Fruit fly (Drosophila melanogaster): Measurements from ENCODE around the gene CG14259.

CG14259 gene

DNA sequence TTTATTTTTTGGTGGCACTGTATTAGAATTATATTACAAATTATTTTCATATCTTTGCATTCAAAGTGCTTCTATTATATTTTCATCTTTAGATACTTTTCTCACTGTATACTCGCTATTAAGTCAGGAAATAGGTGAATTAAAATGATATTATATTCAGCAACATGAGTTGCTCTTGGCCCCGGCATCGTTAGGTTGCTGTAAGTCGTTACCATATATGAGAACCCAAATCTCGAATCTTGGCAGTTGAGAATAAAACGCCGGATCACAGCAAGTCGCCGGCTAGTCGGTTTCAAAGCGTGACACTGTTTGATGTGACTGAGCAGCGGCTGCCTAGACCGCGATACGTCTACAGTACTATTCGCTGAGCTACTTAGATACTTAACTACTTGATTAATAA, at the start of gene CG14259:
Gene CG14259 (plus strand): TSS at position 301 of the 400 bp plus-strand sequence.
- TF ChIP-seq ttk (optimal IDR thresholded peaks at IDR 0.05): no peak
- no peak for TF ChIP-seq insv (optimal IDR thresholded peaks at IDR 0.05)
- no peak for TF ChIP-seq psq (optimal IDR thresholded peaks at IDR 0.05)
- TF ChIP-seq Myc (optimal IDR thresholded peaks at IDR 0.05): no peak
- TF ChIP-seq h (optimal IDR thresholded peaks at IDR 0.05): no peak
- TF ChIP-seq Sin3A (optimal IDR thresholded peaks at IDR 0.05): no peak

- TF ChIP-seq h (optimal IDR thresholded peaks at IDR 0.05) (no peak), insv (optimal IDR thresholded peaks at IDR 0.05) (no peak), Myc (optimal IDR thresholded peaks at IDR 0.05) (no peak)
Measured at dm6 chr3R:27048561-27049270, 45.6 kb upstream of the CG14259 start, which contains the start of gene TwdlT. TSS of gene TwdlT (plus strand) at chr3R:27049220.

DNA sequence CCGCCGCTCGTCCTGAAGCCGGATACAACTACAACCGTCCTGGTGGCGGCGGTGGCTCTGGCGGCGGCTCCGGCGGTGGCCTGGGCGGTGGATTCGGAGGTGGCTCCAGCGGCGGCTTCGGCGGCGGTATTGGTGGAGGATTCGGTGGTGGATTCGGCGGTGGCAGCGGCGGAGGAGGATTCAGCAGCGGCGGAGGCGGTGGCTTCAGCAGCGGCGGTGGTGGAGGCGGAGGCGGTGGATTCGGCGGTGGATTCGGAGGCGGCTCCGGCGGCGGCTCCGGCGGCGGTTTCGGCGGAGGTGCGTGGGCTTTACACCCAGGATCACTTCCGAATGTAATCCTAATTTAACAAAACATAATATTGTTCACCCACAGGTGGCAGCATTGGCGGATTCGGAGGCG, 44.8 kb upstream of the CG14259 start:
- TF ChIP-seq ttk (optimal IDR thresholded peaks at IDR 0.05) (no peak), Sin3A (optimal IDR thresholded peaks at IDR 0.05) (no peak), h (optimal IDR thresholded peaks at IDR 0.05) (no peak), psq (optimal IDR thresholded peaks at IDR 0.05) (no peak), Myc (optimal IDR thresholded peaks at IDR 0.05) (no peak), insv (optimal IDR thresholded peaks at IDR 0.05) (no peak)

DNA sequence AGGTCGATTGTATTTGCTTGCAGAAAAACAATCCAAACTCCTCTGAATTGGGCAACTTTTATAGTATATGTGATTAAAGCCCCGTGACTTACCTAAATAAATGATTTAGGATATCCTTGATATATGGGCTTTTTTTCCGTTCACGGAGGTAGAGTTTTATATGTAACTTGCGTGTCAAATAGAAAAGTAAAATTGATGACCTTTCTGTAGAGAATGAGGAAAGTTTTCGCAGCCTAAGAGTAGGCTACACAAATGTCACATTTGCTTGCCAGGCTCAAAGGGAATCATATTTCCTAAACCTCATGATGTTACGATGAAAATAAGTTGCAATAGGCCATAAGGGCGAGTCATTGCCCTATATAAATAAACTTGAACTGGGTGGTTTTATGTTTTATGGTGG, 38.2 kb upstream of the CG14259 start:
- TF ChIP-seq insv (optimal IDR thresholded peaks at IDR 0.05): no peak
- no peak for TF ChIP-seq Myc (optimal IDR thresholded peaks at IDR 0.05)

DNA sequence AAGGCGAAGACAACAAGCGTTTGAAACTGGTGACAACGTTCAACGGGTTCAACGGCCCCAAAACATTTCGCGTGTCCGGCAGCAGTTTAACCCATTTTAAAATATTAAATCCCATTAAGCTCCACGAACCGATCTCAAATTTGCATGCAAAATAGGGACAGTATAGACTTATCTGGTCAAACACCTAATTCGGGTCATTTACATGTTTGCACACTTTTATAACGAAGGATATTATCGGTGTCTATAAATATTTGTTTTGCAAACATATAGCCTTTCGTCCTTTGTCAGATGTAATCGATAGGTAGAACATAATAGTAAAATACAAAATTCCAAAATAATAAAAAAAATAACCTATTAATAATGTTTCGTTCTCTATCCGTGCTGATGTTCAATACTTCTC, 32.4 kb upstream of the CG14259 start, which contains the start of gene CG34292:
Gene CG34292 (plus strand): TSS at position 301 of the 400 bp plus-strand sequence.
- TF ChIP-seq h (optimal IDR thresholded peaks at IDR 0.05) (no peak), Myc (optimal IDR thresholded peaks at IDR 0.05) (no peak), insv (optimal IDR thresholded peaks at IDR 0.05) (no peak), ttk (optimal IDR thresholded peaks at IDR 0.05) (no peak), psq (optimal IDR thresholded peaks at IDR 0.05) (no peak), Sin3A (optimal IDR thresholded peaks at IDR 0.05) (no peak)

DNA sequence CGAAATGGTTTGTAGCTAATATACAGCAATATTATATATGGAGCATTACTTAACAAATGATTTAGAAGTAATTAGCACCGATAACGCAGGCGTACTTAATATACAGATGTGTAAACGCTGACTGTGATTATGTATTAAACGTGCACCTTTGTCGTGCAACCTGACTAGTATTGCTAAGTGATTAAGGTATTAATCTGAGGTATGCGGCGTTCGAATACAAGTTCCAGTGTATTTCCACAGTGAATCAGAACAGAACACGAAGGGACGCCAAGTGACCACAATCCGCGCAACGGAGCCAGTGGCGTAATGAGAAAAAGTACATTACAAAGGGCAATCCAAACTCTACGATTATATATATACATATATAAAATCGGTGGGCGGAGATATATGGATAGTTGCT, 30.2 kb upstream of the CG14259 start, which contains the start of gene Nep5:
Gene Nep5 (minus strand): TSS at position 101 of the 400 bp plus-strand sequence.
- TF ChIP-seq psq (optimal IDR thresholded peaks at IDR 0.05) (no peak), h (optimal IDR thresholded peaks at IDR 0.05) (no peak), ttk (optimal IDR thresholded peaks at IDR 0.05) (no peak), Myc (optimal IDR thresholded peaks at IDR 0.05) (no peak), Sin3A (optimal IDR thresholded peaks at IDR 0.05) (no peak), insv (optimal IDR thresholded peaks at IDR 0.05) (no peak)

- TF ChIP-seq Myc (optimal IDR thresholded peaks at IDR 0.05) (no peak), Sin3A (optimal IDR thresholded peaks at IDR 0.05) (no peak), insv (optimal IDR thresholded peaks at IDR 0.05) (no peak), h (optimal IDR thresholded peaks at IDR 0.05) (no peak), psq (optimal IDR thresholded peaks at IDR 0.05) (no peak), ttk (optimal IDR thresholded peaks at IDR 0.05) (no peak)
Measured at dm6 chr3R:27065136-27065535, 29.2 kb upstream of the CG14259 start, which contains the start of gene CG43935. TSS of gene CG43935 (plus strand) at chr3R:27065436.

- TF ChIP-seq Myc (optimal IDR thresholded peaks at IDR 0.05): no peak
- TF ChIP-seq ttk (optimal IDR thresholded peaks at IDR 0.05): no peak
- no peak for TF ChIP-seq insv (optimal IDR thresholded peaks at IDR 0.05)
- TF ChIP-seq psq (optimal IDR thresholded peaks at IDR 0.05): no peak
- TF ChIP-seq h (optimal IDR thresholded peaks at IDR 0.05): no peak
- TF ChIP-seq Sin3A (optimal IDR thresholded peaks at IDR 0.05): no peak
Measured at dm6 chr3R:27067362-27067761, 27.0 kb upstream of the CG14259 start.

DNA sequence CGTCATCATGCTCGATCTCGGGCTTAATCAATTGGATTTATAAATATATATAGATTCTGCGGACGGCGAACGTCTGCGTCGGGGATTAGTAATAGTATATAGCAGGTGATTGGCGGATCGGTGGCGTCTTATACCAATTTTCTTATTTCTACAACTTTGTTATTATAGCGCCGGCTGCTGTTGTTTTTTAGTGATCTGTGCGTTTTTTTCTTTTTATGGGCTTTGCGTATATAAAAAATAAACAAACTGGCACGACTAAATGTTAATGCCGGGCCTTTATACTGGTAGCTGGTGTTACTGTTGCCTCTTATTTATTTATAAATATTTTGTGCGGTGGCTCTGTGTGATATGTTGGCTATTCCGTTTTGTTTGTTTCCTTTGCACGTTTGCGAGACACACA, 25.1 kb upstream of the CG14259 start:
- TF ChIP-seq ttk (optimal IDR thresholded peaks at IDR 0.05) (no peak), Myc (optimal IDR thresholded peaks at IDR 0.05) (no peak), psq (optimal IDR thresholded peaks at IDR 0.05) (no peak), Sin3A (optimal IDR thresholded peaks at IDR 0.05) (no peak), insv (optimal IDR thresholded peaks at IDR 0.05) (no peak), h (optimal IDR thresholded peaks at IDR 0.05) (no peak)

dm6 chr3R:27069810-27070625, 24.3 kb upstream of the CG14259 start, which contains the start of gene spz:
TSS of gene spz (minus strand) at chr3R:27070070.
- TF ChIP-seq Myc (optimal IDR thresholded peaks at IDR 0.05) (no peak), ttk (optimal IDR thresholded peaks at IDR 0.05) (no peak), h (optimal IDR thresholded peaks at IDR 0.05) (no peak), psq (optimal IDR thresholded peaks at IDR 0.05) (no peak), Sin3A (optimal IDR thresholded peaks at IDR 0.05) (no peak), insv (optimal IDR thresholded peaks at IDR 0.05) (no peak)

dm6 chr3R:27070906-27071498, 23.3 kb upstream of the CG14259 start:
- TF ChIP-seq insv (optimal IDR thresholded peaks at IDR 0.05) (no peak), psq (optimal IDR thresholded peaks at IDR 0.05) (no peak), h (optimal IDR thresholded peaks at IDR 0.05) (no peak), ttk (optimal IDR thresholded peaks at IDR 0.05) (no peak), Sin3A (optimal IDR thresholded peaks at IDR 0.05) (no peak)

dm6 chr3R:27075694-27076093, 18.6 kb upstream of the CG14259 start, which contains the start of gene CG14257:
TSS of gene CG14257 (plus strand) at chr3R:27075870.
- no peak for TF ChIP-seq Myc (optimal IDR thresholded peaks at IDR 0.05)
- TF ChIP-seq ttk (optimal IDR thresholded peaks at IDR 0.05): no peak
- TF ChIP-seq Sin3A (optimal IDR thresholded peaks at IDR 0.05): no peak
- TF ChIP-seq h (optimal IDR thresholded peaks at IDR 0.05): no peak
- no peak for TF ChIP-seq psq (optimal IDR thresholded peaks at IDR 0.05)
- TF ChIP-seq insv (optimal IDR thresholded peaks at IDR 0.05): no peak
